Fruit fly (Drosophila melanogaster) S2 (cell line): Measurements from ENCODE around the gene Jon99Fi.

ENCODE experiments used
- CG8478 ChIP-seq: fragments of >200 bp; optimal IDR thresholded peaks from 2 replicates; lab custom pipeline; 2018
- CTCF ChIP-seq, 2 experiments: fragments of >200 bp; optimal IDR thresholded peaks; 2 replicates each; lab custom pipeline; 2018

Jon99Fi gene

DNA sequence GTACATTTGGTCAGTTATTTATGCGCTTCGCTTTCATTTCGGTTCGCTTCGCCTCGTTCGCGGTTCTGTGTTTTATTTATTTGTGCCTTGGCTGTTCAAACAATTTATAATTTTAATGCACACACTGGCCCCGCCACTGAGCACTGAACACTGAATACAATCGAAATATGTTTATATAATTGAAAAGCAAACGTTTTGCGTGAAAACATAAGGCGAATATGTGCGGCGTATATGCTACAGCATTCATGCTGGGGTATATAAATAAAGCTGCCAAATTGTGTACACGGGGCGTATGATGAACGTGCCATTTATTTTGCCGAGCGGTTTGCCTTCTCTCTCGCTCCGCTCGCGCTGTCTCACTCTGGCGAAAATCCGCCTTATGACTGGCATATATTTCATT is 48.2 kb downstream of the Jon99Fi start:
- TF ChIP-seq CG8478 (lab: Kevin White, UChicago) (no peak), CTCF (optimal IDR thresholded peaks at IDR 0.05; lab: Kevin White, UChicago) (no peak)
